Fruit fly (Drosophila melanogaster): ENCODE results near the gene mtm.

The mtm gene

DNA sequence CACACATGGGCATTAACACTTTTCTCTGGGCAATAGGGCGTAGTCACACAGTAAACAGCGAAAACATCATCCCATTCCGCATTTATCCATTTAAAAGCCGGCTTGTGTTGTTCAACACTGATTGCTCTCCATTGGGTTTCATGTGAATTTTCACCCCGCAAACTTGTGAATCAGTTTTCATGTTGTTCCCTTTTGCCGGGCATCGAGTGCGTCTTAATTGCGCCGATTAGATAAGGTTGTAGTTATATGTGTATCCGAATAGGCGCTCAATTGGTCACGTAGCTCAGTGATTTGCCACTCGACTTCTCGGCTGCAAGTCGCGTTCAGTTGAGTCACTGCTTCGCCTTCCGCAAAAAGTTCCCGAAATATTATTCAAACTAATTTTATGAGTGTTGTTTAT, 49.9 kb downstream of the mtm start (continued):
- TF ChIP-seq CG1233 (GFP tag; optimal IDR thresholded peaks at IDR 0.05) (no peak), schlank (tag; optimal IDR thresholded peaks at IDR 0.05) (no peak), Gug (GFP tag; IDR thresholded peaks at IDR 0.05) (no peak), her (GFP tag; optimal IDR thresholded peaks at IDR 0.05) (no peak), CG8359 (GFP tag; optimal IDR thresholded peaks at IDR 0.05; ENCODE audit: borderline replicate concordance) (no peak), pum (GFP tag; optimal IDR thresholded peaks at IDR 0.05) (no peak), CG33213 (GFP tag; optimal IDR thresholded peaks at IDR 0.05) (no peak), D19B (GFP tag; optimal IDR thresholded peaks at IDR 0.05) (no peak), ab (GFP tag; optimal IDR thresholded peaks at IDR 0.05) (no peak), gsb-n (tag; optimal IDR thresholded peaks at IDR 0.05) (peak; percentile 72), CG11723 (GFP tag; optimal IDR thresholded peaks at IDR 0.05) (no peak), lab (GFP tag; optimal IDR thresholded peaks at IDR 0.05) (no peak), CG14014 (GFP tag; IDR thresholded peaks at IDR 0.05) (no peak), CG8388 (GFP tag; optimal IDR thresholded peaks at IDR 0.05) (no peak), mirr (GFP tag; optimal IDR thresholded peaks at IDR 0.05) (peak; percentile 31), CG13296 (GFP tag; optimal IDR thresholded peaks at IDR 0.05) (no peak), inv (GFP tag; IDR thresholded peaks at IDR 0.05; ENCODE audit: partially characterized antibody) (no peak), Hey (tag; optimal IDR thresholded peaks at IDR 0.05) (peak; percentile 40), E2f1 (GFP tag; IDR thresholded peaks at IDR 0.05) (no peak), CG7556 (GFP tag; optimal IDR thresholded peaks at IDR 0.05) (no peak), CG1647 (GFP tag; optimal IDR thresholded peaks at IDR 0.05) (no peak), Nf-YC (tag; optimal IDR thresholded peaks at IDR 0.05) (no peak), CG4854 (GFP tag; optimal IDR thresholded peaks at IDR 0.05) (no peak), HLH4C (GFP tag; IDR thresholded peaks at IDR 0.05; ENCODE audit: partially characterized antibody) (no peak), D (optimal IDR thresholded peaks at IDR 0.05) (no peak), D (GFP tag; optimal IDR thresholded peaks at IDR 0.05) (no peak), rib (GFP tag; IDR thresholded peaks at IDR 0.05) (no peak), Adf1 (GFP tag; IDR thresholded peaks at IDR 0.05) (no peak), pho (GFP tag; optimal IDR thresholded peaks at IDR 0.05) (no peak), ham (GFP tag; IDR thresholded peaks at IDR 0.05) (no peak), fd102C (GFP tag; optimal IDR thresholded peaks at IDR 0.05) (no peak), jigr1 (GFP tag; IDR thresholded peaks at IDR 0.05) (no peak), Dp (GFP tag; optimal IDR thresholded peaks at IDR 0.05) (no peak), dimm (GFP tag; IDR thresholded peaks at IDR 0.05) (no peak), CG10565 (GFP tag; optimal IDR thresholded peaks at IDR 0.05) (no peak), CG8924 (tag; optimal IDR thresholded peaks at IDR 0.05) (no peak), slou (GFP tag; optimal IDR thresholded peaks at IDR 0.05) (no peak), tin (GFP tag; optimal IDR thresholded peaks at IDR 0.05) (no peak), br (optimal IDR thresholded peaks at IDR 0.05) (no peak), CG31441 (GFP tag; IDR thresholded peaks at IDR 0.05) (no peak), CG15696 (tag; optimal IDR thresholded peaks at IDR 0.05) (no peak), NfI (GFP tag; optimal IDR thresholded peaks at IDR 0.05) (no peak), CG15269 (tag; optimal IDR thresholded peaks at IDR 0.05) (no peak), H2.0 (GFP tag; IDR thresholded peaks at IDR 0.05) (no peak), CG10959 (GFP tag; IDR thresholded peaks at IDR 0.05) (no peak), sima (GFP tag; optimal IDR thresholded peaks at IDR 0.05) (no peak), CG10267 (tag; optimal IDR thresholded peaks at IDR 0.05) (peak; percentile 73), croc (GFP tag; conservative IDR thresholded peaks at IDR 0.05) (no peak), Ets97D (GFP tag; optimal IDR thresholded peaks at IDR 0.05) (no peak), CG6272 (GFP tag; IDR thresholded peaks at IDR 0.05) (no peak), nom (GFP tag; optimal IDR thresholded peaks at IDR 0.05) (no peak), CG18011 (GFP tag; optimal IDR thresholded peaks at IDR 0.05) (peak; percentile 32), CG3995 (GFP tag; optimal IDR thresholded peaks at IDR 0.05) (peak; percentile 85)

Data from whole organism, embryonic.